Fruit fly (Drosophila melanogaster) whole organism, pupa: ENCODE data around the gene Cyp40.

Experiments used
- CG10348 ChIP-seq: fragments of 200-800 bp; sonication (Bioruptor generic); IDR thresholded peaks from 2 replicates; pipeline ENCODE4 v1.3.6; 2022; ENCODE audit warnings: missing biosample characterization, missing genetic modification characterization
- CG12605 ChIP-seq: fragments of 200-800 bp; sonication (Bioruptor generic); IDR thresholded peaks from 2 replicates; pipeline ENCODE4 v1.3.6; 2022; ENCODE audit warnings: missing biosample characterization, missing genetic modification characterization
- CG13204 ChIP-seq: fragments of 200-800 bp; sonication (Bioruptor generic); optimal IDR thresholded peaks from 2 replicates; lab custom pipeline; 2018; ENCODE audit warnings: missing biosample characterization, mild to moderate bottlenecking, missing genetic modification characterization, moderate library complexity
- CG14655 ChIP-seq: fragments of 200-800 bp; sonication (Bioruptor generic); optimal IDR thresholded peaks from 3 replicates; lab custom pipeline; 2017; ENCODE audit warnings: mild to moderate bottlenecking, missing biosample characterization, missing genetic modification reagents, missing genetic modification characterization
- CG15710 ChIP-seq: fragments of 200-800 bp; sonication (Bioruptor generic); optimal IDR thresholded peaks from 2 replicates; lab custom pipeline; 2018; ENCODE audit warnings: missing biosample characterization, mild to moderate bottlenecking, missing genetic modification characterization, moderate library complexity
- CG17806 ChIP-seq: fragments of 200-800 bp; sonication (Bioruptor generic); optimal IDR thresholded peaks from 2 replicates; lab custom pipeline; 2018; ENCODE audit warnings: missing biosample characterization, mild to moderate bottlenecking, missing genetic modification characterization, moderate library complexity
- CG32121 ChIP-seq: fragments of 200-800 bp; sonication (Bioruptor generic); IDR thresholded peaks from 2 replicates; pipeline ENCODE4 v1.3.6; 2022; ENCODE audit warnings: missing biosample characterization, missing genetic modification characterization
- CG34367 ChIP-seq: fragments of 200-800 bp; sonication (Bioruptor generic); optimal IDR thresholded peaks from 2 replicates; lab custom pipeline; 2018; ENCODE audit warnings: missing biosample characterization, mild to moderate bottlenecking, missing genetic modification characterization
- CG4496 ChIP-seq: fragments of 200-800 bp; sonication (Bioruptor generic); IDR thresholded peaks from 3 replicates; pipeline ENCODE4 v1.3.6; 2022; ENCODE audit warnings: missing biosample characterization, missing genetic modification characterization
- CG8301 ChIP-seq: fragments of 200-800 bp; sonication (Bioruptor generic); optimal IDR thresholded peaks from 2 replicates; lab custom pipeline; 2018; ENCODE audit warnings: missing biosample characterization, mild to moderate bottlenecking, missing genetic modification characterization
- CG9948 ChIP-seq: fragments of 200-800 bp; sonication (Bioruptor generic); optimal IDR thresholded peaks from 2 replicates; lab custom pipeline; 2018; ENCODE audit warnings: missing biosample characterization, mild to moderate bottlenecking, missing genetic modification characterization, moderate library complexity
- D1 ChIP-seq: fragments of 200-800 bp; sonication (Bioruptor generic); optimal IDR thresholded peaks from 2 replicates; lab custom pipeline; 2018; ENCODE audit warnings: missing biosample characterization, mild to moderate bottlenecking, missing genetic modification characterization, moderate library complexity
- EcR ChIP-seq: fragments of 200-800 bp; sonication (Bioruptor generic); optimal IDR thresholded peaks from 3 replicates; lab custom pipeline; 2019; ENCODE audit warnings: missing biosample characterization, missing genetic modification characterization, mild to moderate bottlenecking, moderate library complexity, missing genetic modification reagents
- Ets98B ChIP-seq: fragments of 200-800 bp; sonication (Bioruptor generic); IDR thresholded peaks from 2 replicates; pipeline ENCODE4 v1.3.6; 2022; ENCODE audit warnings: missing biosample characterization, missing genetic modification characterization
- Pif1A ChIP-seq: fragments of 200-800 bp; sonication (Bioruptor generic); optimal IDR thresholded peaks from 3 replicates; lab custom pipeline; 2016; ENCODE audit warnings: missing biosample characterization, missing genetic modification characterization
- Pif1B ChIP-seq: fragments of 200-800 bp; sonication (Bioruptor generic); optimal IDR thresholded peaks from 3 replicates; lab custom pipeline; 2016; ENCODE audit warnings: missing biosample characterization, missing genetic modification characterization
- Snoo ChIP-seq: fragments of 200-800 bp; sonication (Bioruptor generic); optimal IDR thresholded peaks from 3 replicates; lab custom pipeline; 2017; ENCODE audit warnings: missing biosample characterization, mild to moderate bottlenecking, missing genetic modification characterization, inconsistent platforms
- fd96Ca ChIP-seq: fragments of 200-800 bp; sonication (Bioruptor generic); IDR thresholded peaks from 3 replicates; pipeline ENCODE4 v1.3.6; 2022; ENCODE audit warnings: missing biosample characterization, missing genetic modification characterization
- gl ChIP-seq: fragments of 200-800 bp; sonication (Bioruptor generic); optimal IDR thresholded peaks from 2 replicates; lab custom pipeline; 2018; ENCODE audit warnings: missing biosample characterization, mild to moderate bottlenecking, missing genetic modification characterization
- rn ChIP-seq: fragments of 200-800 bp; sonication (Bioruptor generic); IDR thresholded peaks from 2 replicates; pipeline ENCODE4 v1.3.6; 2022; ENCODE audit warnings: missing biosample characterization, missing genetic modification characterization

Cyp40 gene

dm6 chr3L:9628376-9628775 is at the start of gene Cyp40:
TSS of gene Cyp40 (plus strand) at chr3L:9628676.
- TF ChIP-seq CG10348 (GFP tag; lab: Robert Waterston, UW) (no peak), CG8301 (tag; lab: Kevin White, UChicago) (no peak), CG13204 (GFP tag; lab: Kevin White, UChicago) (no peak), CG15710 (tag; lab: Kevin White, UChicago) (no peak), Ets98B (GFP tag; lab: Robert Waterston, UW) (no peak), CG12605 (GFP tag; lab: Robert Waterston, UW) (no peak), Snoo (tag; lab: Kevin White, UChicago) (no peak)

DNA sequence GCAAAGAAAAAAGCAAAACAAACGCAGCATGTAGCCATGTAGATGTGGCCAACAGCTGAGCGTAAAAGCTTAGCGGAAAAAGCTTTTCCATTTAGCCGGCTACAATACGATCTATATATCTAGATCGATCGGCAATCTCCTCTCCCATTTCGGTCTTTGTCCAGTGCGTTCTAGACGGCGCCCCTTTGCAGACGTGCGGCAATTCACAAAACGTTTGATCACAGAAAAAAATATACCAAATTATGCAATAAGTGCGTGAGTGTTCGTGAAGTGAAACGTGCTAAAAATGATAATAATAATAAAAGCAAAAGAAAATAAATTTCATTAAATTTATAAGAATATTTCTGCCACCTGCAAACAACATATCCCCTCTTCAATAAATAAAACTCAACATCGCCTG is 45.1 kb upstream of the Cyp40 start:
- TF ChIP-seq rn (no peak), CG4496 (GFP tag; lab: Robert Waterston, UW) (no peak), Pif1A (GFP tag; lab: Kevin White, UChicago) (no peak), CG15710 (tag; lab: Kevin White, UChicago) (no peak), CG14655 (GFP tag; lab: Kevin White, UChicago) (no peak), CG10348 (GFP tag; lab: Robert Waterston, UW) (no peak)

DNA sequence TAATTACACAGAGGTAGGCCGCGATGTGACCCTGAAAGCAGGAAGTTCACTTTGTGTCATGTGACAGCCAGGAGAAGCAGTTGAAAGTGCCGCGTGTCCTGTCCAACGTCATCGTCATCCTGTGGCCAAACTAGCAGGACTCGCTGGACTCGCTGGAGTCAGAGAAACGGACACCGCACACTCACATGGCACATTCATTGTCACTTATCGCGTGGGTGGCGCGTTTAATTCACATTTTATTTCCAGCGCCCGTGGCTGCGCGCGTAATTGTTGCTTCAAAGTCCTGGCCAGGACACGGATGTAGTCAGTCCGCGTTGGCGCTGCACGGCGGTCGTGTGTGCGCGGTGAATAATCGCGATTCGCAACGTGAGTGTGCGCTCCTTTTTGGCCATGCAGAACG is 31.0 kb upstream of the Cyp40 start, which contains the start of gene Tmc:
Tmc (plus strand) TSS at position 301 of the 400 bp plus-strand sequence.
- TF ChIP-seq CG13204 (GFP tag; lab: Kevin White, UChicago) (no peak), EcR (GFP tag; lab: Kevin White, UChicago) (no peak), CG15710 (tag; lab: Kevin White, UChicago) (no peak), CG4496 (GFP tag; lab: Robert Waterston, UW) (no peak), fd96Ca (GFP tag; lab: Robert Waterston, UW) (no peak), gl (tag; lab: Kevin White, UChicago) (no peak), Pif1A (GFP tag; lab: Kevin White, UChicago) (no peak), CG10348 (GFP tag; lab: Robert Waterston, UW) (no peak), CG17806 (no peak)

- TF ChIP-seq Snoo (tag; lab: Kevin White, UChicago) = no peak
- no peak for TF ChIP-seq CG34367 (tag; lab: Kevin White, UChicago)
- TF ChIP-seq Ets98B (GFP tag; lab: Robert Waterston, UW) = no peak
- no peak for TF ChIP-seq fd96Ca (GFP tag; lab: Robert Waterston, UW)
- TF ChIP-seq rn = no peak
- no peak for TF ChIP-seq D1 (tag; lab: Kevin White, UChicago)
- TF ChIP-seq EcR (GFP tag; lab: Kevin White, UChicago) = no peak
- TF ChIP-seq CG32121 = no peak
- no peak for TF ChIP-seq gl (tag; lab: Kevin White, UChicago)
- TF ChIP-seq CG14655 (GFP tag; lab: Kevin White, UChicago) = no peak
- no peak for TF ChIP-seq CG10348 (GFP tag; lab: Robert Waterston, UW)
- no peak for TF ChIP-seq CG4496 (GFP tag; lab: Robert Waterston, UW)
Measured at dm6 chr3L:9598688-9599087, 29.8 kb upstream of the Cyp40 start, which contains the start of gene CG3222. TSS of gene CG3222 (plus strand) at chr3L:9598988.

DNA sequence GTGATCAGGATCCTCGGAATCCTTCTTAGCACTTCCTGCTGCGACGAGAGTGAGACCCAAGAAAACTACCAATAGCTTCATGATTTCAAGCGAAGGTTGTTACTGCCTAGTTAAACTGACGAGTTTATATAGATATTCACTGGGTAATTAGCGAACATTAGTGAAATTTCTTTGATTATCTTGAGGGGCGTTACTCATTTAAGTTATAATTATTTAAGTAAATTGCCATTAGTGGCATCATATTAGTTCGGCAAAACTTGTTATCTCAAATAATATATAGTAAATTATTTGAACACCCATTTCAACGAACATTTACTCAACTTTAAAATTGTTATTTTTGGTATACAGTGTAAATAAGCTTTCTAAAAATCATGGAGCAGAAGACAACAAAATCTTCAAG is 27.3 kb upstream of the Cyp40 start, which contains the start of the genes CG3088 and CG3306:
CG3088 (minus strand) TSS at position 101 of the 400 bp plus-strand sequence.
CG3306 (plus strand) TSS at position 299 of the 400 bp plus-strand sequence.
- TF ChIP-seq Ets98B (GFP tag; lab: Robert Waterston, UW) = no peak
- no peak for TF ChIP-seq CG4496 (GFP tag; lab: Robert Waterston, UW)
- TF ChIP-seq CG32121 = no peak
- TF ChIP-seq CG10348 (GFP tag; lab: Robert Waterston, UW) = no peak
- TF ChIP-seq CG8301 (tag; lab: Kevin White, UChicago) = no peak
- TF ChIP-seq EcR (GFP tag; lab: Kevin White, UChicago) = no peak
- no peak for TF ChIP-seq CG9948
- no peak for TF ChIP-seq fd96Ca (GFP tag; lab: Robert Waterston, UW)
- no peak for TF ChIP-seq Pif1A (GFP tag; lab: Kevin White, UChicago)
- TF ChIP-seq CG17806 = no peak
- TF ChIP-seq CG13204 (GFP tag; lab: Kevin White, UChicago) = no peak
- TF ChIP-seq Snoo (tag; lab: Kevin White, UChicago) = no peak
- TF ChIP-seq CG34367 (tag; lab: Kevin White, UChicago) = no peak
- no peak for TF ChIP-seq D1 (tag; lab: Kevin White, UChicago)
- TF ChIP-seq Pif1B = no peak
- no peak for TF ChIP-seq CG12605 (GFP tag; lab: Robert Waterston, UW)
- TF ChIP-seq rn = no peak

DNA sequence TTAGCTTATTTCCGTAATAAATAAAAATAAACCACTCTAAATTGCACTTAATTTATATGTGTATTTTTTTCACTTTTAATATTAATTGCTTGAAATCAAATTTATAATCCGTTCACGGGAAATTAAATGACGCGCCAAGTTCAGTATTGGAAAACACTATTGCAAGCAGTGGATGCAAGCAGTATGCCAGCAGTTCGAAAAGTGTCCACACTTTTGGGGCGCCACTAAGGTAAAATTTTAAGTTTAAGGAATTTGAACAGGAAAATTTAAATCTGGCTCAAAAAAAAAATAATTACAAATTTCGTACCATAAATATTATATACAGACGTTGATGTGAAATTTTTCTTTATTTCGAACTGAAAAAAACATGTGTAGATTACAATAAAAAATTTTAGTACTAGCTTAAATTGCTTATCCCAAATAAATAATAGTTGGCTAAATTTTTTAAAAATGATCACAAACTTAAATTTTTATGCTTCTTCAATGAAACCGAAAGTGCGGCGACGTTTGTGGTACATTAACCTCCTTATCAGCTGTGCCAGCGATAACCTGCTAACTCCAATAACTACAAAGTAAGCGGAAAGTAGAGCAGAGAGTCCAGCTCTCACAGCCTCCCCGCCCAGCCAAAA is 14.4 kb upstream of the Cyp40 start:
- TF ChIP-seq CG17806 (no peak), D1 (tag; lab: Kevin White, UChicago) (peak; percentile 86)
